Fruit fly (Drosophila melanogaster): ENCODE measurements around the gene Nt5a.
A peak's percentile ranks its signal among the peaks of the same experiment; 100 is the strongest.

The Nt5a gene

DNA sequence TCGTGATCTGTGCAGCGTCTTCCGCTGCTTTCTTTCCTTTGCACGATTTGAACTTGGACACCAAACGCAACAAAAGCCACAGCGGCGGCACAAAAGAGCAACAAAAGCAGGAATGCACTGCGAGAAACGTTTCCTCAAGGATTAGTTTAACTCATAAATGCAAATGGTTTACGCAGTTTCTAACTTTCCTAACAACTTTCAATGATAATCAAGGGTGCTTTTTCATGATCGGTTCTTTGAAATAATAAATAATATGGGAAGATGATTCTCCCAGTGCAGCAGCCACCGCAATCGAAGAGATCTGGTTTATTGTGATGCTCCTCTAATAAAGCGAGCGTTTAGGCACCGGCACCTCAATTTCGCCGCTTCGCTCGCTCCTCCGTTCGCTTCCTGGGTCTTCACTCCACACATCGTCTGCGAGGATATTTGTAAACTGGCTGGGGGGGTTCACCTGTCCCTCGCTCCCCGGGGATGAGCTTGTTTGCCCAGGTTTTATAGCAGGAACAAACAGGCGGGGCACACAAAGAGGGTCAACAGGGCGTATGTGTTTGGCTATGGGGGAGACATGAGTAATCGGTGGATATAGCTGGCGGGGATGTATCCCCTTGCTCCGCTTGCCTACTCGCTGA, 12.0 kb upstream of the Nt5a start (continued):
- peak; percentile 65 for TF ChIP-seq CoRest (tag; optimal IDR thresholded peaks at IDR 0.05)
- TF ChIP-seq vvl (GFP tag; IDR thresholded peaks at IDR 0.05) = peak; percentile 96
- TF ChIP-seq CG16863 (GFP tag; optimal IDR thresholded peaks at IDR 0.05) = peak; percentile 75
- peak; percentile 86 for TF ChIP-seq CG10979 (tag; optimal IDR thresholded peaks at IDR 0.05)

dm6 chr3L:1318241-1318640, 11.0 kb upstream of the Nt5a start, which contains the start of gene Myo61F:
TSS of gene Myo61F (plus strand) at chr3L:1318480.
- TF ChIP-seq ewg (GFP tag; optimal IDR thresholded peaks at IDR 0.05) (no peak), CG7745 (tag; optimal IDR thresholded peaks at IDR 0.05) (no peak), CG3995 (GFP tag; optimal IDR thresholded peaks at IDR 0.05) (peak; percentile 87), Bgb (GFP tag; IDR thresholded peaks at IDR 0.05; ENCODE audit: partially characterized antibody) (peak; percentile 58), E2f2 (GFP tag; IDR thresholded peaks at IDR 0.05) (peak; percentile 89), Max (GFP tag; optimal IDR thresholded peaks at IDR 0.05) (no peak), HLH4C (GFP tag; IDR thresholded peaks at IDR 0.05; ENCODE audit: partially characterized antibody) (peak; percentile 75), BEAF-32 (GFP tag; optimal IDR thresholded peaks at IDR 0.05) (peak; percentile 21), sens (GFP tag) (peak; percentile 27), CG7987 (GFP tag; optimal IDR thresholded peaks at IDR 0.05) (peak; percentile 20), hbn (GFP tag; IDR thresholded peaks at IDR 0.05; ENCODE audit: partially characterized antibody) (peak; percentile 48), CG17186 (GFP tag; optimal IDR thresholded peaks at IDR 0.05) (peak; percentile 72), sima (GFP tag; optimal IDR thresholded peaks at IDR 0.05) (no peak), MBD-R2 (GFP tag; IDR thresholded peaks at IDR 0.05) (peak; percentile 59), unc-4 (GFP tag; IDR thresholded peaks at IDR 0.05; ENCODE audit: partially characterized antibody) (peak; percentile 53), CG7963 (GFP tag; IDR thresholded peaks at IDR 0.05; ENCODE audit: partially characterized antibody) (0 out of 3 replicates have a peak, but pooled peaks have one; percentile 61), Fer2 (tag; optimal IDR thresholded peaks at IDR 0.05) (no peak), Jarid2 (GFP tag; optimal IDR thresholded peaks at IDR 0.05) (peak; percentile 50), Adf1 (GFP tag; IDR thresholded peaks at IDR 0.05) (peak; percentile 88), gsb-n (tag; optimal IDR thresholded peaks at IDR 0.05) (no peak), CG34224 (GFP tag; IDR thresholded peaks at IDR 0.05; ENCODE audit: partially characterized antibody) (peak; percentile 61; the same call in 1 of the 3 replicates), zen2 (GFP tag; IDR thresholded peaks at IDR 0.05; ENCODE audit: partially characterized antibody) (0 out of 3 replicates have a peak, but pooled peaks have one; percentile 7), amos (GFP tag; IDR thresholded peaks at IDR 0.05; ENCODE audit: partially characterized antibody) (peak; percentile 30; the same call in 1 of the 2 replicates), sna (GFP tag; IDR thresholded peaks at IDR 0.05; ENCODE audit: partially characterized antibody) (peak; percentile 42; the same call in 1 of the 2 replicates), row (GFP tag; IDR thresholded peaks at IDR 0.05) (peak; percentile 16; the same call in 1 of the 3 replicates), dysf (GFP tag; IDR thresholded peaks at IDR 0.05) (0 out of 3 replicates have a peak, but pooled peaks have one; percentile 23), CrebB (tag; optimal IDR thresholded peaks at IDR 0.05) (no peak), HmgZ (tag; optimal IDR thresholded peaks at IDR 0.05) (peak; percentile 27), crp (GFP tag; optimal IDR thresholded peaks at IDR 0.05) (peak in 1 of 2 experiments; percentile 89), bbx (GFP tag; IDR thresholded peaks at IDR 0.05; ENCODE audit: partially characterized antibody) (peak; percentile 64; the same call in 1 of the 2 replicates), knrl (GFP tag; IDR thresholded peaks at IDR 0.05; ENCODE audit: partially characterized antibody) (0 out of 3 replicates have a peak, but pooled peaks have one; percentile 23), Sox100B (GFP tag; optimal IDR thresholded peaks at IDR 0.05) (no peak), Dll (GFP tag; IDR thresholded peaks at IDR 0.05; ENCODE audit: partially characterized antibody) (peak; percentile 54; the same call in 3 of the 4 replicates), gce (GFP tag; IDR thresholded peaks at IDR 0.05) (0 out of 3 replicates have a peak, but pooled peaks have one; percentile 23), Med (GFP tag) (peak; percentile 67), ato (GFP tag; IDR thresholded peaks at IDR 0.05; ENCODE audit: partially characterized antibody) (peak; percentile 44; the same call in 1 of the 2 replicates), pzg (GFP tag; optimal IDR thresholded peaks at IDR 0.05) (peak; percentile 74), nom (GFP tag; optimal IDR thresholded peaks at IDR 0.05) (peak; percentile 34), Fer1 (GFP tag; optimal IDR thresholded peaks at IDR 0.05) (peak; percentile 15), hb (GFP tag; IDR thresholded peaks at IDR 0.05; ENCODE audit: partially characterized antibody) (no peak), onecut (GFP tag; IDR thresholded peaks at IDR 0.05) (peak; percentile 46)
